Worm (Caenorhabditis elegans): ENCODE data around the gene srg-13.

- TF ChIP-seq tbx-11 (GFP tag; IDR thresholded peaks at IDR 0.05) (no peak), aly-1 (tag; optimal IDR thresholded peaks at IDR 0.05) (no peak), ama-1 (optimal IDR thresholded peaks at IDR 0.05) (no peak), hnd-1 (tag; optimal IDR thresholded peaks at IDR 0.05) (no peak), tra-4 (tag; optimal IDR thresholded peaks at IDR 0.05) (no peak), hmg-4 (GFP tag; optimal IDR thresholded peaks at IDR 0.05) (no peak), tbx-37 (GFP tag; conservative IDR thresholded peaks at IDR 0.05) (no peak), B0310.2 (tag; optimal IDR thresholded peaks at IDR 0.05) (no peak), F13C5.2 (tag; optimal IDR thresholded peaks at IDR 0.05) (no peak), scrt-1 (GFP tag; IDR thresholded peaks at IDR 0.05) (no peak), hmbx-1 (tag; optimal IDR thresholded peaks at IDR 0.05) (no peak)
Observed at ce11 chrIII:4649811-4650544, 22.1 kb upstream of the srg-13 start, which contains the start of gene ppm-2.
